Fruit fly (Drosophila melanogaster) whole organism, wandering third instar larva: Measurements from ENCODE around the gene CG6693.

Experiments
- Hr83 ChIP-seq: fragments of 200-300 bp; sonication (Bioruptor generic); optimal IDR thresholded peaks from 2 replicates; lab custom pipeline; 2016; ENCODE audit warnings: missing biosample characterization, mild to moderate bottlenecking, missing genetic modification characterization, moderate library complexity; ENCODE audit not compliant: poor library complexity, severe bottlenecking
- Myc ChIP-seq: fragments of >200 bp; optimal IDR thresholded peaks from 2 replicates; lab custom pipeline; 2017
- OdsH ChIP-seq: fragments of 200-800 bp; sonication (Bioruptor generic); optimal IDR thresholded peaks from 2 replicates; lab custom pipeline; 2016; ENCODE audit warnings: missing biosample characterization, mild to moderate bottlenecking, missing genetic modification characterization
- Rel ChIP-seq, 2 experiments: fragments of 200-800 bp; sonication (Bioruptor generic) in 1 of 2; optimal IDR thresholded peaks; 2 replicates in 1 of 2; 3 replicates in 1 of 2; lab custom pipeline; 2016 to 2019; ENCODE audit warnings: mild to moderate bottlenecking in 2 of 2, missing biosample characterization in 2 of 2, missing genetic modification characterization in 2 of 2, moderate library complexity in 1 of 2
- br ChIP-seq: fragments of 200-800 bp; sonication (Bioruptor generic); optimal IDR thresholded peaks from 2 replicates; lab custom pipeline; 2016; ENCODE audit warnings: missing biosample characterization, missing genetic modification characterization
- psq ChIP-seq: fragments of 200-800 bp; sonication (Bioruptor generic); optimal IDR thresholded peaks from 3 replicates; lab custom pipeline; 2017; ENCODE audit warnings: missing biosample characterization, mild to moderate bottlenecking, missing genetic modification characterization, moderate library complexity
- usp ChIP-seq: fragments of >200 bp; optimal IDR thresholded peaks from 2 replicates; lab custom pipeline; 2017; ENCODE audit warnings: missing biosample characterization, missing genetic modification characterization

- TF ChIP-seq usp (GFP tag; lab: Kevin White, UChicago) = no peak
- no peak for TF ChIP-seq Myc (lab: Kevin White, UChicago)
- no peak for TF ChIP-seq OdsH (GFP tag; lab: Kevin White, UChicago)
- TF ChIP-seq Hr83 (GFP tag; lab: Kevin White, UChicago) = no peak
- TF ChIP-seq br (GFP tag; lab: Kevin White, UChicago) = no peak
- TF ChIP-seq psq (GFP tag; lab: Kevin White, UChicago) = no peak
- no peak for TF ChIP-seq Rel (GFP tag; optimal IDR thresholded peaks at IDR 0.05; lab: Kevin White, UChicago)
- TF ChIP-seq Rel (tag; optimal IDR thresholded peaks at IDR 0.05; lab: Kevin White, UChicago) = no peak
These were observed 25.4 kb upstream of the CG6693 start for dm6 chr3R:11246865-11247264.
